Fruit fly (Drosophila melanogaster) whole organism, embryonic: ENCODE measurements around the gene CG43167.

ENCODE experiments used
- B-H1 ChIP-seq: fragments of 200-800 bp; sonication (Bioruptor generic); IDR thresholded peaks from 3 replicates; pipeline ENCODE4 v1.3.6; 2022; ENCODE audit warnings: missing biosample characterization, missing genetic modification characterization
- CG10462 ChIP-seq: fragments of 200-800 bp; sonication (Bioruptor generic); optimal IDR thresholded peaks from 2 replicates; lab custom pipeline; 2016; ENCODE audit warnings: missing biosample characterization, missing genetic modification characterization
- CG16813 ChIP-seq: fragments of 200-800 bp; sonication (Bioruptor generic); IDR thresholded peaks from 3 replicates; pipeline ENCODE4 v1.3.6; 2022; ENCODE audit warnings: missing biosample characterization, missing genetic modification characterization; ENCODE audit not compliant: partially characterized antibody
- CG2199 ChIP-seq: fragments of 200-800 bp; sonication (Bioruptor generic); IDR thresholded peaks from 3 replicates; pipeline ENCODE4 v1.3.6; 2022; ENCODE audit warnings: missing biosample characterization, missing genetic modification characterization
- CG43689 ChIP-seq: fragments of 200-800 bp; sonication (Bioruptor generic); IDR thresholded peaks from 2 replicates; pipeline ENCODE4 v1.3.6; 2022; ENCODE audit warnings: missing biosample characterization, missing genetic modification characterization
- CG4820 ChIP-seq: fragments of 200-800 bp; sonication (Bioruptor generic); optimal IDR thresholded peaks from 3 replicates; lab custom pipeline; 2016; ENCODE audit warnings: missing biosample characterization, missing genetic modification characterization
- CG6854 ChIP-seq: fragments of 200-800 bp; sonication (Bioruptor generic); optimal IDR thresholded peaks from 3 replicates; lab custom pipeline; 2017; ENCODE audit warnings: missing biosample characterization, mild to moderate bottlenecking, missing genetic modification characterization
- Hey ChIP-seq: fragments of 200-800 bp; sonication (Bioruptor generic); optimal IDR thresholded peaks from 3 replicates; lab custom pipeline; 2018; ENCODE audit warnings: missing biosample characterization, mild to moderate bottlenecking, missing genetic modification characterization
- Optix ChIP-seq: fragments of 200-800 bp; sonication (Bioruptor generic); IDR thresholded peaks from 3 replicates; pipeline ENCODE4 v1.3.6; 2022; ENCODE audit warnings: missing biosample characterization, missing genetic modification characterization
- Vsx1 ChIP-seq: fragments of 200-800 bp; sonication (Bioruptor generic); optimal IDR thresholded peaks from 2 replicates; lab custom pipeline; 2017; ENCODE audit warnings: missing biosample characterization, mild to moderate bottlenecking, missing genetic modification characterization, missing genetic modification reagents
- amos ChIP-seq: fragments of 200-800 bp; sonication (Bioruptor generic); IDR thresholded peaks from 2 replicates; pipeline ENCODE4 v1.3.6; 2022; ENCODE audit warnings: missing biosample characterization, missing genetic modification characterization; ENCODE audit not compliant: partially characterized antibody
- gro ChIP-seq: fragments of 200-800 bp; sonication (Bioruptor generic); optimal IDR thresholded peaks from 2 replicates; lab custom pipeline; 2016; ENCODE audit warnings: missing biosample characterization, missing genetic modification characterization
- luna ChIP-seq: fragments of 200-800 bp; sonication (Bioruptor generic); optimal IDR thresholded peaks from 2 replicates; lab custom pipeline; 2016; ENCODE audit warnings: missing biosample characterization, missing genetic modification characterization
- wdn ChIP-seq: fragments of 200-800 bp; sonication (Bioruptor generic); IDR thresholded peaks from 2 replicates; pipeline ENCODE4 v1.3.6; 2022; ENCODE audit warnings: missing biosample characterization, missing genetic modification characterization

dm6 chr2L:11651910-11652498 is 5.2 kb upstream of the CG43167 start, which contains the start of the genes CG12307 and CG4983:
- TF ChIP-seq wdn = no peak
- no peak for TF ChIP-seq Hey (tag; lab: Kevin White, UChicago)
- TF ChIP-seq CG43689 (GFP tag; lab: Robert Waterston, UW) = no peak
- TF ChIP-seq Vsx1 (GFP tag; lab: Kevin White, UChicago) = no peak
- no peak for TF ChIP-seq Optix (GFP tag; lab: Robert Waterston, UW)
- TF ChIP-seq gro (GFP tag; lab: Kevin White, UChicago) = no peak
- no peak for TF ChIP-seq B-H1 (GFP tag; lab: Robert Waterston, UW)
- no peak for TF ChIP-seq CG16813 (GFP tag; lab: Robert Waterston, UW)
- TF ChIP-seq amos = no peak
- no peak for TF ChIP-seq CG10462
- no peak for TF ChIP-seq CG2199 (GFP tag; lab: Robert Waterston, UW)
- TF ChIP-seq CG4820 (GFP tag; lab: Kevin White, UChicago) = no peak
- TF ChIP-seq CG6854 (GFP tag; lab: Kevin White, UChicago) = no peak
- no peak for TF ChIP-seq luna
